Worm (Caenorhabditis elegans) whole organism, young adult: Measurements from ENCODE around the gene C45G9.12.

Experiments used
- F10E7.11 ChIP-seq: sonication (generic microtip); optimal IDR thresholded peaks from 2 replicates; lab custom pipeline; 2017; ENCODE audit warnings: mild to moderate bottlenecking, missing genetic modification characterization, moderate library complexity, missing compliant biosample characterization
- F39B2.1 ChIP-seq: fragments of 200-800 bp; sonication (Bioruptor generic); IDR thresholded peaks from 2 replicates; pipeline ENCODE4 v1.3.6; 2022; ENCODE audit warnings: missing genetic modification reagents, missing genetic modification characterization, missing compliant biosample characterization
- F49E8.2 ChIP-seq: sonication (generic microtip); optimal IDR thresholded peaks from 3 replicates; lab custom pipeline; 2017; ENCODE audit warnings: missing genetic modification characterization, mild to moderate bottlenecking, missing compliant biosample characterization, antibody characterized with exemption, moderate library complexity; ENCODE audit not compliant: insufficient read depth
- F57A8.1 ChIP-seq: fragments of 200-800 bp; sonication (Bioruptor generic); optimal IDR thresholded peaks from 2 replicates; lab custom pipeline; 2018; ENCODE audit warnings: mild to moderate bottlenecking, missing genetic modification characterization, moderate library complexity, missing compliant biosample characterization
- K11D2.4 ChIP-seq: fragments of 200-800 bp; sonication (Bioruptor generic); IDR thresholded peaks from 2 replicates; pipeline ENCODE4 v1.3.6; 2022; ENCODE audit warnings: missing genetic modification reagents, missing genetic modification characterization, missing compliant biosample characterization
- egl-18 ChIP-seq: fragments of 200-800 bp; sonication (Bioruptor generic); IDR thresholded peaks from 2 replicates; pipeline ENCODE4 v1.3.6; 2022; ENCODE audit warnings: missing genetic modification reagents, missing genetic modification characterization, missing compliant biosample characterization
- hrde-1 ChIP-seq: sonication (generic microtip); optimal IDR thresholded peaks from 2 replicates; lab custom pipeline; 2016; ENCODE audit warnings: missing genetic modification characterization, mild to moderate bottlenecking, missing compliant biosample characterization, moderate library complexity, missing genotype, missing genetic modification reagents, borderline replicate concordance
- mxl-1 ChIP-seq: sonication (generic microtip); optimal IDR thresholded peaks from 2 replicates; lab custom pipeline; 2016; ENCODE audit warnings: missing genetic modification characterization, missing compliant biosample characterization
- pha-4 ChIP-seq: fragments of 150-350 bp; sonication (generic microtip); optimal IDR thresholded peaks from 2 replicates; lab custom pipeline; 2014; ENCODE audit warnings: missing biosample characterization, missing genetic modification reagents, missing genetic modification characterization
- rpc-1 ChIP-seq, 2 experiments: fragments of 150-350 bp in 1 of 2; sonication (generic microtip) in 1 of 2; optimal IDR thresholded peaks; 2 replicates each; lab custom pipeline; 2014 to 2018; ENCODE audit warnings: missing biosample characterization in 1 of 2, missing genetic modification characterization in 1 of 2, missing genetic modification reagents in 1 of 2, missing genotype in 1 of 2
- sea-2 ChIP-seq: fragments of 200-800 bp; sonication (Bioruptor generic); IDR thresholded peaks from 2 replicates; pipeline ENCODE4 v1.3.6; 2022; ENCODE audit warnings: missing genetic modification characterization, missing compliant biosample characterization
- snpc-4 ChIP-seq, 5 experiments: fragments of 150-350 bp in 1 of 5; sonication (generic microtip) in 4 of 5; optimal IDR thresholded peaks; 2 replicates each; lab custom pipeline; 2014 to 2018; ENCODE audit warnings: missing genetic modification characterization in 5 of 5, missing biosample characterization in 3 of 5, antibody characterized with exemption in 2 of 5, mild to moderate bottlenecking in 2 of 5, missing compliant biosample characterization in 2 of 5, missing genotype in 2 of 5, moderate library complexity in 2 of 5, missing genetic modification reagents in 1 of 5
- zim-3 ChIP-seq: sonication (generic microtip); optimal IDR thresholded peaks from 2 replicates; lab custom pipeline; 2017; ENCODE audit warnings: mild to moderate bottlenecking, missing genetic modification characterization, moderate library complexity, missing compliant biosample characterization

DNA sequence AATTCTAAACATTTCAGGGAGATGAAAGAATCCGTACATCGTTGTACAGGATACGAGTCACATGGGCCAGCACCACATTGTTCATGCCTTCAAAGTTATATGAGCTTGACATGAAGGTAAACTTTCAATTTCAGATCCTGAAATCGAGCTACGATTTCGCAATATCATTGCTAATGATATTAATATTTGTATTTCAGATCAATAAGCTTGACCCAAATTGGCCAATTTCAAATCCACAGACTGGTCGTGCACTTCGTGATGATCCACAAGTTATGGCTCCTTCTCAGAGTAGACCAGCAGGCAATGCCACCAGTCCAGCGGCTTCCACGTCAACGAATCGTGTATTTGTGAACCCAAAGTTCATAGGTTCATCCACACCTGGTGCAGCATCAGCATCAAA, 45.0 kb downstream of the C45G9.12 start:
- TF ChIP-seq K11D2.4 (GFP tag; lab: Robert Waterston, UW) (no peak), sea-2 (GFP tag; lab: Robert Waterston, UW) (no peak), snpc-4 (GFP tag; optimal IDR thresholded peaks at IDR 0.05; lab: Kevin White, UChicago) (no peak), snpc-4 (tag; optimal IDR thresholded peaks at IDR 0.05; lab: Kevin White, UChicago) (no peak), pha-4 (tag; lab: Kevin White, UChicago) (no peak), F10E7.11 (tag; lab: Kevin White, UChicago) (no peak), F49E8.2 (tag; lab: Kevin White, UChicago) (no peak), mxl-1 (tag; lab: Kevin White, UChicago) (no peak), hrde-1 (tag; lab: Kevin White, UChicago) (no peak), F39B2.1 (GFP tag; lab: Robert Waterston, UW) (no peak), zim-3 (tag; lab: Kevin White, UChicago) (no peak), egl-18 (GFP tag; lab: Robert Waterston, UW) (no peak), F57A8.1 (GFP tag; lab: Kevin White, UChicago) (no peak), rpc-1 (optimal IDR thresholded peaks at IDR 0.05; lab: Kevin White, UChicago) (no peak), rpc-1 (tag; optimal IDR thresholded peaks at IDR 0.05; lab: Kevin White, UChicago) (no peak)
